Fruit fly (Drosophila melanogaster) whole organism, embryonic: ENCODE results near the gene mld.

Source experiments
- BEAF-32 ChIP-seq: fragments of 200-800 bp; sonication (Bioruptor generic); optimal IDR thresholded peaks from 3 replicates; lab custom pipeline; 2017; ENCODE audit warnings: missing biosample characterization, missing genetic modification characterization, mild to moderate bottlenecking, moderate library complexity, missing genetic modification reagents
- Bgb ChIP-seq: fragments of 200-800 bp; sonication (Bioruptor generic); IDR thresholded peaks from 2 replicates; pipeline ENCODE4 v1.3.6; 2022; ENCODE audit warnings: missing biosample characterization, missing genetic modification characterization; ENCODE audit not compliant: partially characterized antibody
- CG10366 ChIP-seq: fragments of 200-800 bp; sonication (Bioruptor generic); IDR thresholded peaks from 2 replicates; pipeline ENCODE4 v1.3.6; 2022; ENCODE audit warnings: missing biosample characterization, missing genetic modification characterization
- CG13775 ChIP-seq: fragments of 200-800 bp; sonication (Bioruptor generic); optimal IDR thresholded peaks from 3 replicates; lab custom pipeline; 2017; ENCODE audit warnings: missing biosample characterization, mild to moderate bottlenecking, missing genetic modification characterization
- CG14050 ChIP-seq: fragments of 200-800 bp; sonication (Bioruptor generic); IDR thresholded peaks from 3 replicates; pipeline ENCODE4 v1.3.6; 2022; ENCODE audit warnings: missing biosample characterization, missing genetic modification characterization
- CG1647 ChIP-seq: fragments of 200-800 bp; sonication (Bioruptor generic); optimal IDR thresholded peaks from 3 replicates; lab custom pipeline; 2016; ENCODE audit warnings: missing biosample characterization, missing genetic modification characterization
- CG16863 ChIP-seq: fragments of 200-800 bp; sonication (Bioruptor generic); optimal IDR thresholded peaks from 3 replicates; lab custom pipeline; 2016; ENCODE audit warnings: missing biosample characterization, missing genetic modification characterization
- CG1832 ChIP-seq: fragments of 200-800 bp; sonication (Bioruptor generic); optimal IDR thresholded peaks from 2 replicates; lab custom pipeline; 2017; ENCODE audit warnings: missing biosample characterization, mild to moderate bottlenecking, missing genetic modification characterization, inconsistent platforms
- CG18599 ChIP-seq: fragments of 200-800 bp; sonication (Bioruptor generic); optimal IDR thresholded peaks from 3 replicates; lab custom pipeline; 2017; ENCODE audit warnings: missing biosample characterization, missing genetic modification characterization, mild to moderate bottlenecking, moderate library complexity, missing genetic modification reagents
- CG42726 ChIP-seq: fragments of 200-800 bp; sonication (Bioruptor generic); IDR thresholded peaks from 2 replicates; pipeline ENCODE4 v1.3.6; 2022; ENCODE audit warnings: missing biosample characterization, missing genetic modification characterization; ENCODE audit not compliant: partially characterized antibody
- CG4282 ChIP-seq: fragments of 200-800 bp; sonication (Bioruptor generic); optimal IDR thresholded peaks from 2 replicates; lab custom pipeline; 2016; ENCODE audit warnings: missing biosample characterization, missing genetic modification characterization
- CG6272 ChIP-seq: fragments of 200-800 bp; sonication (Bioruptor generic); IDR thresholded peaks from 2 replicates; pipeline ENCODE4 v1.3.6; 2022; ENCODE audit warnings: missing biosample characterization, missing genetic modification characterization
- CG6683 ChIP-seq: fragments of 200-800 bp; sonication (Bioruptor generic); optimal IDR thresholded peaks from 2 replicates; lab custom pipeline; 2017; ENCODE audit warnings: missing biosample characterization, mild to moderate bottlenecking, missing genetic modification characterization, missing genetic modification reagents
- CG6689 ChIP-seq: fragments of 200-800 bp; sonication (Bioruptor generic); IDR thresholded peaks from 2 replicates; pipeline ENCODE4 v1.3.6; 2022; ENCODE audit warnings: missing biosample characterization, missing genetic modification characterization
- CG6854 ChIP-seq: fragments of 200-800 bp; sonication (Bioruptor generic); optimal IDR thresholded peaks from 3 replicates; lab custom pipeline; 2017; ENCODE audit warnings: missing biosample characterization, mild to moderate bottlenecking, missing genetic modification characterization
- CG8765 ChIP-seq: fragments of 200-800 bp; sonication (Bioruptor generic); IDR thresholded peaks from 2 replicates; pipeline ENCODE4 v1.3.6; 2022; ENCODE audit warnings: missing biosample characterization, missing genetic modification characterization
- CG8924 ChIP-seq: fragments of 200-800 bp; optimal IDR thresholded peaks from 3 replicates; lab custom pipeline; 2019; ENCODE audit warnings: missing biosample characterization, mild to moderate bottlenecking, missing genetic modification characterization, moderate library complexity
- CoRest ChIP-seq: fragments of 200-800 bp; sonication (Bioruptor generic); optimal IDR thresholded peaks from 3 replicates; lab custom pipeline; 2018; ENCODE audit warnings: missing biosample characterization, mild to moderate bottlenecking, missing genetic modification characterization, moderate library complexity
- D19A ChIP-seq: fragments of 200-800 bp; optimal IDR thresholded peaks from 3 replicates; lab custom pipeline; 2019; ENCODE audit warnings: missing biosample characterization, mild to moderate bottlenecking, missing genetic modification characterization, moderate library complexity
- Doc2 ChIP-seq: fragments of 200-800 bp; sonication (Bioruptor generic); IDR thresholded peaks from 2 replicates; pipeline ENCODE4 v1.3.6; 2022; ENCODE audit warnings: missing biosample characterization, missing genetic modification characterization
- Gsc ChIP-seq: fragments of 200-800 bp; sonication (Bioruptor generic); IDR thresholded peaks from 2 replicates; pipeline ENCODE4 v1.3.6; 2022; ENCODE audit warnings: missing biosample characterization, missing genetic modification characterization
- Hr39 ChIP-seq: fragments of >200 bp; optimal IDR thresholded peaks from 2 replicates; lab custom pipeline; 2017
- Lhr ChIP-seq: fragments of 200-800 bp; sonication (Bioruptor generic); optimal IDR thresholded peaks from 3 replicates; lab custom pipeline; 2017; ENCODE audit warnings: mild to moderate bottlenecking, missing biosample characterization, missing genetic modification reagents, missing genetic modification characterization
- Lpt ChIP-seq: fragments of >200 bp; optimal IDR thresholded peaks from 2 replicates; lab custom pipeline; 2018; ENCODE audit warnings: missing biosample characterization, missing genetic modification characterization
- Mad ChIP-seq: fragments of 200-800 bp; sonication (Bioruptor generic); optimal IDR thresholded peaks from 2 replicates; lab custom pipeline; 2016; ENCODE audit warnings: missing biosample characterization, missing genetic modification characterization
- PHDP ChIP-seq: fragments of 200-800 bp; sonication (Bioruptor generic); optimal IDR thresholded peaks from 3 replicates; lab custom pipeline; 2018; ENCODE audit warnings: missing biosample characterization, mild to moderate bottlenecking, missing genetic modification characterization, moderate library complexity
- Ravus ChIP-seq: fragments of 200-800 bp; sonication (Bioruptor generic); IDR thresholded peaks from 2 replicates; pipeline ENCODE4 v1.3.6; 2022; ENCODE audit warnings: missing biosample characterization, missing genetic modification characterization
- Scr ChIP-seq: fragments of 200-800 bp; sonication (Bioruptor generic); IDR thresholded peaks from 2 replicates; pipeline ENCODE4 v1.3.6; 2022; ENCODE audit warnings: missing biosample characterization, missing genetic modification characterization; ENCODE audit not compliant: partially characterized antibody
- aop ChIP-seq: fragments of 200-800 bp; sonication (Bioruptor generic); IDR thresholded peaks from 2 replicates; pipeline ENCODE4 v1.3.6; 2022; ENCODE audit warnings: missing biosample characterization, missing genetic modification characterization
- ap ChIP-seq: fragments of 200-800 bp; sonication (Bioruptor generic); IDR thresholded peaks from 2 replicates; pipeline ENCODE4 v1.3.6; 2022; ENCODE audit warnings: missing biosample characterization, missing genetic modification characterization
- ato ChIP-seq: fragments of 200-800 bp; sonication (Bioruptor generic); IDR thresholded peaks from 2 replicates; pipeline ENCODE4 v1.3.6; 2022; ENCODE audit warnings: missing biosample characterization, missing genetic modification characterization; ENCODE audit not compliant: partially characterized antibody
- bigmax ChIP-seq: fragments of 200-800 bp; sonication (Bioruptor generic); optimal IDR thresholded peaks from 2 replicates; lab custom pipeline; 2018; ENCODE audit warnings: missing biosample characterization, mild to moderate bottlenecking, missing genetic modification characterization
- bsh ChIP-seq, 2 experiments: fragments of 200-800 bp; sonication (Bioruptor generic); optimal IDR thresholded peaks; 2 replicates each; lab custom pipeline; 2017 to 2018; ENCODE audit warnings: mild to moderate bottlenecking in 2 of 2, missing biosample characterization in 2 of 2, missing genetic modification characterization in 2 of 2, moderate library complexity in 1 of 2
- chif ChIP-seq, 2 experiments: fragments of 200-800 bp; sonication (Bioruptor generic); optimal IDR thresholded peaks; 3 replicates each; lab custom pipeline; 2016; ENCODE audit warnings: missing biosample characterization in 2 of 2, missing genetic modification characterization in 2 of 2
- crol ChIP-seq: fragments of 200-800 bp; sonication (Bioruptor generic); IDR thresholded peaks from 2 replicates; pipeline ENCODE4 v1.3.6; 2022; ENCODE audit warnings: missing biosample characterization, missing genetic modification characterization
- dpn ChIP-seq, 2 experiments: fragments of 200-800 bp; sonication (Bioruptor generic); optimal IDR thresholded peaks; 3 replicates each; lab custom pipeline; 2016; ENCODE audit warnings: missing biosample characterization in 2 of 2, missing genetic modification characterization in 2 of 2
- en ChIP-seq: fragments of 200-800 bp; sonication (Bioruptor generic); optimal IDR thresholded peaks from 2 replicates; lab custom pipeline; 2016; ENCODE audit warnings: missing biosample characterization, missing genetic modification characterization
- gem ChIP-seq: fragments of 200-800 bp; sonication (Bioruptor generic); optimal IDR thresholded peaks from 2 replicates; lab custom pipeline; 2019; ENCODE audit warnings: missing biosample characterization, mild to moderate bottlenecking, missing genetic modification characterization, moderate library complexity
- hb ChIP-seq: fragments of 200-800 bp; sonication (Bioruptor generic); IDR thresholded peaks from 3 replicates; pipeline ENCODE4 v1.3.6; 2022; ENCODE audit warnings: missing biosample characterization, missing genetic modification characterization; ENCODE audit not compliant: partially characterized antibody
- her ChIP-seq: fragments of 200-800 bp; sonication (Bioruptor generic); optimal IDR thresholded peaks from 2 replicates; lab custom pipeline; 2016; ENCODE audit warnings: missing biosample characterization, missing genetic modification characterization
- hth ChIP-seq: fragments of >200 bp; optimal IDR thresholded peaks from 2 replicates; lab custom pipeline; 2017; ENCODE audit warnings: inconsistent platforms
- jumu ChIP-seq: fragments of 200-800 bp; sonication (Bioruptor generic); optimal IDR thresholded peaks from 3 replicates; lab custom pipeline; 2016; ENCODE audit warnings: missing biosample characterization, missing genetic modification characterization
- lbe ChIP-seq: fragments of 200-800 bp; sonication (Bioruptor generic); optimal IDR thresholded peaks from 2 replicates; lab custom pipeline; 2016; ENCODE audit warnings: missing biosample characterization, mild to moderate bottlenecking, missing genetic modification characterization
- maf-S ChIP-seq: fragments of 200-800 bp; sonication (Bioruptor generic); optimal IDR thresholded peaks from 2 replicates; lab custom pipeline; 2016; ENCODE audit warnings: missing biosample characterization, missing genetic modification characterization
- mirr ChIP-seq: fragments of 200-800 bp; sonication (Bioruptor generic); optimal IDR thresholded peaks from 3 replicates; lab custom pipeline; 2018; ENCODE audit warnings: missing biosample characterization, mild to moderate bottlenecking, missing genetic modification characterization
- onecut ChIP-seq: fragments of 200-800 bp; sonication (Bioruptor generic); IDR thresholded peaks from 2 replicates; pipeline ENCODE4 v1.3.6; 2022; ENCODE audit warnings: missing biosample characterization, missing genetic modification characterization
- pan ChIP-seq, 4 experiments: fragments of >200 bp in 3 of 4; fragments of 200-800 bp in 1 of 4; sonication (Bioruptor generic) in 1 of 4; optimal IDR thresholded peaks in 3 of 4; IDR thresholded peaks in 1 of 4; 2 replicates each; pipeline versions ENCODE4 v1.3.6 to Lab custom; 2017 to 2022; ENCODE audit warnings: missing biosample characterization in 2 of 4, missing genetic modification characterization in 2 of 4, mixed read lengths in 1 of 4
- run ChIP-seq: fragments of 200-800 bp; sonication (Bioruptor generic); optimal IDR thresholded peaks from 3 replicates; lab custom pipeline; 2018; ENCODE audit warnings: missing biosample characterization, mild to moderate bottlenecking, missing genetic modification characterization
- sc ChIP-seq, 3 experiments: fragments of >200 bp in 2 of 3; fragments of 200-800 bp in 1 of 3; sonication (Bioruptor generic) in 1 of 3; optimal IDR thresholded peaks; 2 replicates in 2 of 3; 3 replicates in 1 of 3; lab custom pipeline; 2017; ENCODE audit warnings: mild to moderate bottlenecking in 1 of 3, missing biosample characterization in 1 of 3, missing genetic modification characterization in 1 of 3, missing genetic modification reagents in 1 of 3
- sqz ChIP-seq: fragments of 200-800 bp; sonication (Bioruptor generic); optimal IDR thresholded peaks from 3 replicates; lab custom pipeline; 2018; ENCODE audit warnings: missing biosample characterization, mild to moderate bottlenecking, missing genetic modification characterization
- tin ChIP-seq: fragments of 200-800 bp; sonication (Bioruptor generic); optimal IDR thresholded peaks from 3 replicates; lab custom pipeline; 2016; ENCODE audit warnings: missing biosample characterization, missing genetic modification characterization

Gene mld

DNA sequence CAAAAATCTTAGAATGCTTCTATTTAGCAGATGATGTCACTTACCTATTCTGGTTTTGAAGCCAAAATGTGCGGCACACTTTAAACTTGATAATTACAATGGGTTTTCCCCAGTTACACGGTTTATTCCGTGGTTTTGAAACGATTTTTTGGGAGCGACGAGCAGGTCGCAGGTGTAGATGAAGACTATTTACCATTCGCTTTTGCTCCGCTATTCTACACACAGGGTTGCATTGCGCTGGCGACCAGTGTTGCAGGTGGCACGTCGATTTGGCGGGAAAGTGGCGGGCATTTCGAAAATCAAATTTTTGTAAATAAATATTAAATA, 2.8 kb upstream of the mld start, which contains the start of gene REPTOR (continued):
- TF ChIP-seq CG8765 (GFP tag; lab: Robert Waterston, UW) (no peak), run (tag; lab: Kevin White, UChicago) (peak; percentile 42), en (GFP tag; lab: Kevin White, UChicago) (no peak), onecut (GFP tag; lab: Robert Waterston, UW) (peak; percentile 22; the same call in 1 of the 2 replicates), Mad (GFP tag; lab: Kevin White, UChicago) (no peak), pan (optimal IDR thresholded peaks at IDR 0.05; lab: Kevin White, UChicago) (no peak), pan (GFP tag; optimal IDR thresholded peaks at IDR 0.05 in 1 of 2, IDR thresholded peaks at IDR 0.05 in 1 of 2) (no peak), CG42726 (GFP tag; lab: Robert Waterston, UW) (no peak), D19A (tag; lab: Kevin White, UChicago) (peak; percentile 84), Scr (GFP tag; lab: Robert Waterston, UW) (no peak), her (GFP tag; lab: Kevin White, UChicago) (peak; percentile 12), CG18599 (GFP tag; lab: Kevin White, UChicago) (peak; percentile 54), bsh (GFP tag; optimal IDR thresholded peaks at IDR 0.05; lab: Kevin White, UChicago) (no peak), CG10366 (GFP tag; lab: Robert Waterston, UW) (no peak), Lhr (GFP tag; lab: Kevin White, UChicago) (peak; percentile 59), CoRest (tag; lab: Kevin White, UChicago) (peak; percentile 11), CG4282 (no peak), Lpt (no peak), CG16863 (GFP tag; lab: Kevin White, UChicago) (no peak), Gsc (GFP tag; lab: Robert Waterston, UW) (no peak), bigmax (GFP tag; lab: Kevin White, UChicago) (no peak), Doc2 (no peak), CG13775 (GFP tag; lab: Kevin White, UChicago) (no peak), gem (peak; percentile 28), jumu (GFP tag; lab: Kevin White, UChicago) (no peak), CG6683 (GFP tag; lab: Kevin White, UChicago) (peak; percentile 12), dpn (GFP tag; optimal IDR thresholded peaks at IDR 0.05; lab: Kevin White, UChicago) (peak; percentile 6 to 12), Hr39 (lab: Kevin White, UChicago) (no peak), CG6689 (GFP tag; lab: Robert Waterston, UW) (no peak), PHDP (tag; lab: Kevin White, UChicago) (no peak), CG8924 (peak; percentile 49), CG6854 (GFP tag; lab: Kevin White, UChicago) (peak; percentile 38), mirr (GFP tag; lab: Kevin White, UChicago) (peak; percentile 3), BEAF-32 (GFP tag; lab: Kevin White, UChicago) (peak; percentile 25), ato (no peak), Ravus (no peak), CG1832 (GFP tag; lab: Kevin White, UChicago) (no peak), lbe (peak; percentile 53), maf-S (GFP tag; lab: Kevin White, UChicago) (no peak), chif (GFP tag; optimal IDR thresholded peaks at IDR 0.05; lab: Kevin White, UChicago) (no peak), hb (no peak), CG6272 (GFP tag; lab: Robert Waterston, UW) (no peak), CG14050 (GFP tag; lab: Robert Waterston, UW) (no peak), ap (GFP tag; lab: Robert Waterston, UW) (no peak), crol (GFP tag; lab: Robert Waterston, UW) (no peak), sqz (GFP tag; lab: Kevin White, UChicago) (no peak), Bgb (GFP tag; lab: Robert Waterston, UW) (no peak), tin (GFP tag; lab: Kevin White, UChicago) (peak; percentile 11), sc (optimal IDR thresholded peaks at IDR 0.05; lab: Kevin White, UChicago) (no peak), sc (GFP tag; optimal IDR thresholded peaks at IDR 0.05; lab: Kevin White, UChicago) (no peak), hth (lab: Kevin White, UChicago) (no peak), CG1647 (GFP tag; lab: Kevin White, UChicago) (no peak), aop (GFP tag; lab: Robert Waterston, UW) (no peak)
